Fruit fly (Drosophila melanogaster): ENCODE data around the gene dpr15.

dpr15 gene

DNA sequence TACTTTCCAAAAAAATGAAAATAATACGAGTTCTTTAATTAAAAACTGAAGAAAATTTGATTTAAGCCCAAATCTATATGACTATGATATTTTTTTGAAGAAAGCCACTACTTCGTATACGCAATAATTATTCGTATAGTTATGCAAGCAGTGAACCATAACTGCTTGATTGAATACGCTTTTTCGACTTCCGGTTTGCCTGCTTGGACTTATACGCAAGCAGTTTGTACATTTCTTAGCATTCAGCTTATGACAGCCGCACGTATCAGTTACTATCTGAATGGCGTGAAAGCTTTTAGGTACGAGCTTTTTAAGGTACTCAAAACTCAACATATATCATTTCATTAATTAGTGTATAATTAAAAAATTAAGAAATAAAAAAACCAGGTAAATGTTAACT is 37.2 kb downstream of the dpr15 start (continued):
- TF ChIP-seq ey (GFP tag; optimal IDR thresholded peaks at IDR 0.05) (peak; percentile 56), Hr83 (GFP tag; optimal IDR thresholded peaks at IDR 0.05; ENCODE audit: poor library complexity, severe bottlenecking) (peak; percentile 75), N (GFP tag; optimal IDR thresholded peaks at IDR 0.05) (no peak), Hnf4 (GFP tag; optimal IDR thresholded peaks at IDR 0.05) (peak; percentile 58), Dif (GFP tag; optimal IDR thresholded peaks at IDR 0.05; ENCODE audit: partially characterized antibody) (peak; percentile 78), Vsx2 (GFP tag; optimal IDR thresholded peaks at IDR 0.05; ENCODE audit: partially characterized antibody) (peak; percentile 33), psq (GFP tag; optimal IDR thresholded peaks at IDR 0.05) (peak; percentile 36), pan (optimal IDR thresholded peaks at IDR 0.05) (no peak), Myc (optimal IDR thresholded peaks at IDR 0.05) (peak; percentile 36)

DNA sequence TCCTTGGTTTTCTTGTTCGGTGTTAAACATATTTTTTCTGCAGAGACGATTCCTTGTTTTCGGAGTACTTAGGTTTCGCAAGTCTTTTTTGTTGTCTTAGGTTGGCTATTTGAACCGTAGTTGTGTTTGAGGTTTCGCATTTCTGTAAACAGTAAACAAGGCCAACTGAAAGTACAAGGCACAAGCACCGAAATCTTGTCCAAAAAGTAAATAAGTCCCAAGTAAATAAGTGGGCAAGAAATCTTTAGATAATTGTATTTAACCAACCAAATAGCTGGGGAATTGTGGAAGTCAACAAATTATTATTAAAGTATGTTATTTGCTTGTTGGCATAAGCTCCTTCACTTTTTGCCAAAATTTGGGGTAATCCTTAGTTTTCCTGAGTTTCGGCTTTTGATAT is 44.7 kb downstream of the dpr15 start:
- TF ChIP-seq fru (GFP tag; optimal IDR thresholded peaks at IDR 0.05) (no peak), dl (GFP tag; optimal IDR thresholded peaks at IDR 0.05; ENCODE audit: insufficient read depth in 1 of 2, partially characterized antibody in 2 of 2) (no peak), Sp1 (GFP tag; optimal IDR thresholded peaks at IDR 0.05) (no peak), ey (GFP tag; optimal IDR thresholded peaks at IDR 0.05) (no peak), Vsx2 (GFP tag; optimal IDR thresholded peaks at IDR 0.05; ENCODE audit: partially characterized antibody) (no peak), h (GFP tag; optimal IDR thresholded peaks at IDR 0.05) (no peak), Rel (GFP tag; optimal IDR thresholded peaks at IDR 0.05) (no peak), Rel (tag; optimal IDR thresholded peaks at IDR 0.05) (no peak), lola (GFP tag; optimal IDR thresholded peaks at IDR 0.05) (no peak), CrebA (GFP tag; optimal IDR thresholded peaks at IDR 0.05; ENCODE audit: borderline replicate concordance) (no peak), jim (GFP tag; optimal IDR thresholded peaks at IDR 0.05) (no peak), Jra (GFP tag; optimal IDR thresholded peaks at IDR 0.05) (no peak), Abd-B (GFP tag; optimal IDR thresholded peaks at IDR 0.05) (no peak), Hnf4 (GFP tag; optimal IDR thresholded peaks at IDR 0.05) (no peak), CG9705 (GFP tag; optimal IDR thresholded peaks at IDR 0.05) (no peak), tai (GFP tag; optimal IDR thresholded peaks at IDR 0.05) (no peak), pan (optimal IDR thresholded peaks at IDR 0.05) (no peak), foxo (GFP tag; optimal IDR thresholded peaks at IDR 0.05) (no peak)

DNA sequence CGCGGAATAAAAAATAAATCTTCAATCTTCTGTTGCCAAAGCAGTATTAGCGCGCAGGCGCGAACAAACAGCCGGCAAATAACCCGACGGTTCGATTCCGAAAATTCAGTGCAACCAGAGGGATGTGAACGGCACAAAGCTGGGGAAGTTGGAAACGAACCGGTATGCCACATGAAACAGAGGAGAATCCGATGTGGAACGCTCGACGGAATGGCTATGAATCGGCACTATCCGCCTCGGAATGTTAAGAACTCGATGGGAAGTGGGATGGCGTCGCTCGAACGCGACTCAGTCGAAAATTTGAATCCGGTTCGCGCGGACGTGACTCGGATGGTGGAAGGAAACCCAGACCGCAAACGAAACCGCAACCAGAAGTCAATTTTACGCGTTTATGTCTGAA is 63.8 kb downstream of the dpr15 start, which contains the start of gene dpr17:
Gene dpr17 (plus strand): TSS at position 289 of the 400 bp plus-strand sequence.
- TF ChIP-seq pan (optimal IDR thresholded peaks at IDR 0.05) (no peak), Dif (GFP tag; optimal IDR thresholded peaks at IDR 0.05; ENCODE audit: partially characterized antibody) (peak; percentile 59)

DNA sequence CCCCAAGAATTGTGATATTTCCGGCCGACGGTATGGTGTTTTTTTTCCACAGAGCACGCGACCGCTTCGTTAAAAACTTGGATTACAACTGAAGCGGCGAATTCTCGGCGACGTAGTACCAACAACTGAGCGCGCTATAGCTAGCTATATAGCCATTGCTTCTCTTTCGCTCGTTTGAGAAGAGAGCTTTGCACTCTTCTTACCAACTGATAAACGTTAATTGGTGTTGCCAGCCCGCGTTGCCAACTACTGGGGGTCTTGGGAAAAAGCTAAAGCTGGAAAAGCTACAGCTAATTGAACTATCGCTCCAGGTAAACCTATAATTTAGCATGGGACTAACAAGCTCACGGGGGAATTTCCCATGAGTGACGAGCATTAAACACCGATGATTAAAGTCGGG is 67.8 kb downstream of the dpr15 start, which contains the start of gene ATP8B:
Gene ATP8B (minus strand): TSS at position 64 of the 400 bp plus-strand sequence.
- no peak for TF ChIP-seq lola (GFP tag; optimal IDR thresholded peaks at IDR 0.05)
- TF ChIP-seq Vsx2 (GFP tag; optimal IDR thresholded peaks at IDR 0.05; ENCODE audit: partially characterized antibody): no peak
- no peak for TF ChIP-seq GATAd (GFP tag; optimal IDR thresholded peaks at IDR 0.05)
- TF ChIP-seq Dif (GFP tag; optimal IDR thresholded peaks at IDR 0.05; ENCODE audit: partially characterized antibody): no peak
- no peak for TF ChIP-seq Jra (GFP tag; optimal IDR thresholded peaks at IDR 0.05)
- no peak for TF ChIP-seq N (GFP tag; optimal IDR thresholded peaks at IDR 0.05)
- no peak for TF ChIP-seq ey (GFP tag; optimal IDR thresholded peaks at IDR 0.05)
- TF ChIP-seq Dfd (GFP tag; optimal IDR thresholded peaks at IDR 0.05): no peak
- TF ChIP-seq Rel (GFP tag; optimal IDR thresholded peaks at IDR 0.05): no peak
- TF ChIP-seq Rel (tag; optimal IDR thresholded peaks at IDR 0.05): no peak
- no peak for TF ChIP-seq Sp1 (GFP tag; optimal IDR thresholded peaks at IDR 0.05)
- no peak for TF ChIP-seq Hr78 (GFP tag; optimal IDR thresholded peaks at IDR 0.05)
- TF ChIP-seq fru (GFP tag; optimal IDR thresholded peaks at IDR 0.05): no peak
- TF ChIP-seq Mio (GFP tag; optimal IDR thresholded peaks at IDR 0.05): no peak
- no peak for TF ChIP-seq woc (GFP tag; optimal IDR thresholded peaks at IDR 0.05)
- TF ChIP-seq HLH106 (tag; optimal IDR thresholded peaks at IDR 0.05): no peak
- no peak for TF ChIP-seq sv (GFP tag; optimal IDR thresholded peaks at IDR 0.05)
- no peak for TF ChIP-seq Hnf4 (GFP tag; optimal IDR thresholded peaks at IDR 0.05)
- TF ChIP-seq dmrt93B (GFP tag; optimal IDR thresholded peaks at IDR 0.05): no peak
- no peak for TF ChIP-seq rgr (GFP tag; optimal IDR thresholded peaks at IDR 0.05)
- TF ChIP-seq CrebA (GFP tag; optimal IDR thresholded peaks at IDR 0.05; ENCODE audit: borderline replicate concordance): no peak

All from whole organism, wandering third instar larva.